Fruit fly (Drosophila melanogaster): ENCODE data around the gene CG34125.

Gene CG34125

dm6 chr2L:5002031-5002430 lies 36.6 kb downstream of the CG34125 start:
- no peak for TF ChIP-seq pan (optimal IDR thresholded peaks at IDR 0.05)

dm6 chr2L:5002711-5003402 lies 37.4 kb downstream of the CG34125 start:
- TF ChIP-seq EcR (GFP tag; optimal IDR thresholded peaks at IDR 0.05) (peak in 1 of 2 experiments; percentile 32), CG8478 (optimal IDR thresholded peaks at IDR 0.05) (no peak)

dm6 chr2L:5003670-5004453 lies 38.4 kb downstream of the CG34125 start:
- no peak for TF ChIP-seq usp (GFP tag; optimal IDR thresholded peaks at IDR 0.05)
- no peak for TF ChIP-seq EcR (GFP tag; optimal IDR thresholded peaks at IDR 0.05)
- no peak for TF ChIP-seq pan (optimal IDR thresholded peaks at IDR 0.05)
- TF ChIP-seq Dll (optimal IDR thresholded peaks at IDR 0.05): no peak
- TF ChIP-seq psq (optimal IDR thresholded peaks at IDR 0.05): no peak
- TF ChIP-seq CG8478 (optimal IDR thresholded peaks at IDR 0.05): no peak

dm6 chr2L:5004677-5005463 lies 39.4 kb downstream of the CG34125 start:
- TF ChIP-seq usp (GFP tag; optimal IDR thresholded peaks at IDR 0.05): no peak
- no peak for TF ChIP-seq psq (optimal IDR thresholded peaks at IDR 0.05)
- no peak for TF ChIP-seq CG8478 (optimal IDR thresholded peaks at IDR 0.05)
- TF ChIP-seq EcR (GFP tag; optimal IDR thresholded peaks at IDR 0.05): no peak
- peak; percentile 65 for TF ChIP-seq pan (optimal IDR thresholded peaks at IDR 0.05)
- no peak for TF ChIP-seq Dll (optimal IDR thresholded peaks at IDR 0.05)

dm6 chr2L:5005464-5005764 lies 39.9 kb downstream of the CG34125 start:
- no peak for TF ChIP-seq pan (optimal IDR thresholded peaks at IDR 0.05)
- no peak for TF ChIP-seq EcR (GFP tag; optimal IDR thresholded peaks at IDR 0.05)
- no peak for TF ChIP-seq Dll (optimal IDR thresholded peaks at IDR 0.05)
- no peak for TF ChIP-seq psq (optimal IDR thresholded peaks at IDR 0.05)
- TF ChIP-seq usp (GFP tag; optimal IDR thresholded peaks at IDR 0.05): no peak
- no peak for TF ChIP-seq CG8478 (optimal IDR thresholded peaks at IDR 0.05)

- no peak for TF ChIP-seq Dll (optimal IDR thresholded peaks at IDR 0.05)
- no peak for TF ChIP-seq pan (optimal IDR thresholded peaks at IDR 0.05)
- no peak for TF ChIP-seq CG8478 (optimal IDR thresholded peaks at IDR 0.05)
- no peak for TF ChIP-seq usp (GFP tag; optimal IDR thresholded peaks at IDR 0.05)
- TF ChIP-seq EcR (GFP tag; optimal IDR thresholded peaks at IDR 0.05): no peak
- no peak for TF ChIP-seq psq (optimal IDR thresholded peaks at IDR 0.05)
Measured at dm6 chr2L:5006323-5006722, 40.9 kb downstream of the CG34125 start.

dm6 chr2L:5007256-5007655 lies 41.8 kb downstream of the CG34125 start:
- TF ChIP-seq CG8478 (optimal IDR thresholded peaks at IDR 0.05) (no peak), pan (optimal IDR thresholded peaks at IDR 0.05) (no peak), Dll (optimal IDR thresholded peaks at IDR 0.05) (no peak), psq (optimal IDR thresholded peaks at IDR 0.05) (no peak), EcR (GFP tag; optimal IDR thresholded peaks at IDR 0.05) (no peak), usp (GFP tag; optimal IDR thresholded peaks at IDR 0.05) (no peak)

dm6 chr2L:5009306-5010030 lies 44.0 kb downstream of the CG34125 start, which contains the start of gene Rtnl1:
Rtnl1 (minus strand) TSS chr2L:5009720.
- TF ChIP-seq pan (optimal IDR thresholded peaks at IDR 0.05): no peak
- TF ChIP-seq psq (optimal IDR thresholded peaks at IDR 0.05): no peak
- TF ChIP-seq EcR (GFP tag; optimal IDR thresholded peaks at IDR 0.05): no peak
- TF ChIP-seq usp (GFP tag; optimal IDR thresholded peaks at IDR 0.05): no peak
- no peak for TF ChIP-seq Dll (optimal IDR thresholded peaks at IDR 0.05)
- TF ChIP-seq CG8478 (optimal IDR thresholded peaks at IDR 0.05): no peak

dm6 chr2L:5010784-5011260 lies 45.3 kb downstream of the CG34125 start, which contains the start of the genes CG31917, Tfb5 and SelT:
CG31917 (minus strand) TSS chr2L:5010834.
Tfb5 (minus strand) TSS chr2L:5010834.
SelT (plus strand) TSS chr2L:5010922.
- TF ChIP-seq usp (GFP tag; optimal IDR thresholded peaks at IDR 0.05) (no peak), CG8478 (optimal IDR thresholded peaks at IDR 0.05) (no peak), Dll (optimal IDR thresholded peaks at IDR 0.05) (no peak), pan (optimal IDR thresholded peaks at IDR 0.05) (no peak), psq (optimal IDR thresholded peaks at IDR 0.05) (no peak), EcR (GFP tag; optimal IDR thresholded peaks at IDR 0.05) (no peak)
